Fruit fly (Drosophila melanogaster): ENCODE results near the gene chrb.

chrb gene

DNA sequence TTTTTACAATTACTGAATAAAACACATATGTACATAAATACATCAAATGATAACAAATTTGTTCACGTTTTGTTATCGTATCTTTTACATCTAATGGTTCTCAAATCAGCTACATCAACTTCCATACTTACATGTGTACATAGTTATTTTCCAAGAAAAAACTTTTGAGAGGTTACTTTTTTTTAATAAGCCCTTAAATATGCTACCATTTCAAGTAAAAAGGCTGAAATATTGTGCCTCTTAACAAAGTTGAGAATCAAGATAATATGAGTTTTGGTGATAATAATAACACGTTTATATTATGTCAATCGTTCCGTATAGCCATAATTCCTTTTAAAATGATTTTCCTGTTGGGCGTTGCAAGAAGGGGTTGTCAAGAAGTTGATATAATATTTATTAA is 3.2 kb downstream of the chrb start:
- peak; percentile 11 for TF ChIP-seq tai (GFP tag; optimal IDR thresholded peaks at IDR 0.05)
- no peak for TF ChIP-seq Mio (GFP tag; optimal IDR thresholded peaks at IDR 0.05)

- no peak for TF ChIP-seq lola (GFP tag; optimal IDR thresholded peaks at IDR 0.05)
- peak; percentile 45 for TF ChIP-seq Hr83 (GFP tag; optimal IDR thresholded peaks at IDR 0.05; ENCODE audit: poor library complexity, severe bottlenecking)
- no peak for TF ChIP-seq Vsx2 (GFP tag; optimal IDR thresholded peaks at IDR 0.05; ENCODE audit: partially characterized antibody)
- no peak for TF ChIP-seq Rel (GFP tag; optimal IDR thresholded peaks at IDR 0.05)
- TF ChIP-seq Rel (tag; optimal IDR thresholded peaks at IDR 0.05) = peak; percentile 73
- no peak for TF ChIP-seq jim (GFP tag; optimal IDR thresholded peaks at IDR 0.05)
- no peak for TF ChIP-seq GATAd (GFP tag; optimal IDR thresholded peaks at IDR 0.05)
- peak; percentile 13 for TF ChIP-seq Mio (GFP tag; optimal IDR thresholded peaks at IDR 0.05)
- TF ChIP-seq sv (GFP tag; optimal IDR thresholded peaks at IDR 0.05) = no peak
- TF ChIP-seq tai (GFP tag; optimal IDR thresholded peaks at IDR 0.05) = peak; percentile 78
- peak; percentile 38 for TF ChIP-seq sage (GFP tag; optimal IDR thresholded peaks at IDR 0.05)
- peak; percentile 18 for TF ChIP-seq CrebA (GFP tag; optimal IDR thresholded peaks at IDR 0.05; ENCODE audit: borderline replicate concordance)
- no peak for TF ChIP-seq Abd-B (GFP tag; optimal IDR thresholded peaks at IDR 0.05)
- TF ChIP-seq N (GFP tag; optimal IDR thresholded peaks at IDR 0.05) = no peak
- no peak for TF ChIP-seq Hr78 (GFP tag; optimal IDR thresholded peaks at IDR 0.05)
- peak; percentile 85 for TF ChIP-seq Sp1 (GFP tag; optimal IDR thresholded peaks at IDR 0.05)
- peak; percentile 95 for TF ChIP-seq h (GFP tag; optimal IDR thresholded peaks at IDR 0.05)
- peak; percentile 94 for TF ChIP-seq rgr (GFP tag; optimal IDR thresholded peaks at IDR 0.05)
- peak; percentile 94 for TF ChIP-seq fru (GFP tag; optimal IDR thresholded peaks at IDR 0.05)
- peak; percentile 92 for TF ChIP-seq OdsH (GFP tag; optimal IDR thresholded peaks at IDR 0.05)
- TF ChIP-seq dsf (GFP tag; optimal IDR thresholded peaks at IDR 0.05; ENCODE audit: borderline replicate concordance) = no peak
- no peak for TF ChIP-seq pan (optimal IDR thresholded peaks at IDR 0.05)
- TF ChIP-seq Jra (GFP tag; optimal IDR thresholded peaks at IDR 0.05) = peak; percentile 64
- TF ChIP-seq ey (GFP tag; optimal IDR thresholded peaks at IDR 0.05) = peak; percentile 93
- TF ChIP-seq CG32264 (GFP tag; optimal IDR thresholded peaks at IDR 0.05) = peak; percentile 75
- no peak for TF ChIP-seq usp (GFP tag; optimal IDR thresholded peaks at IDR 0.05)
- TF ChIP-seq Dfd (GFP tag; optimal IDR thresholded peaks at IDR 0.05) = no peak
- peak; percentile 76 for TF ChIP-seq woc (GFP tag; optimal IDR thresholded peaks at IDR 0.05)
- TF ChIP-seq br (GFP tag; optimal IDR thresholded peaks at IDR 0.05) = peak; percentile 89
- TF ChIP-seq Myc (optimal IDR thresholded peaks at IDR 0.05) = no peak
- peak in 1 of 2 experiments; percentile 94 for TF ChIP-seq foxo (GFP tag; optimal IDR thresholded peaks at IDR 0.05)
- peak; percentile 93 for TF ChIP-seq Hnf4 (GFP tag; optimal IDR thresholded peaks at IDR 0.05)
- TF ChIP-seq CG9705 (GFP tag; optimal IDR thresholded peaks at IDR 0.05) = peak; percentile 73
- no peak for TF ChIP-seq dl (GFP tag; optimal IDR thresholded peaks at IDR 0.05; ENCODE audit: insufficient read depth in 1 of 2, partially characterized antibody in 2 of 2)
- no peak for TF ChIP-seq Dif (GFP tag; optimal IDR thresholded peaks at IDR 0.05; ENCODE audit: partially characterized antibody)
- peak; percentile 80 for TF ChIP-seq psq (GFP tag; optimal IDR thresholded peaks at IDR 0.05)
- peak; percentile 83 for TF ChIP-seq brk (GFP tag; optimal IDR thresholded peaks at IDR 0.05)
- TF ChIP-seq HLH106 (tag; optimal IDR thresholded peaks at IDR 0.05) = peak; percentile 92
- peak; percentile 71 for TF ChIP-seq dmrt93B (GFP tag; optimal IDR thresholded peaks at IDR 0.05)
These were observed 4.0 kb downstream of the chrb start for dm6 chr3L:11491222-11491873.

dm6 chr3L:11491874-11492268 is 4.5 kb downstream of the chrb start:
- TF ChIP-seq Vsx2 (GFP tag; optimal IDR thresholded peaks at IDR 0.05; ENCODE audit: partially characterized antibody) = no peak
- TF ChIP-seq h (GFP tag; optimal IDR thresholded peaks at IDR 0.05) = no peak
- no peak for TF ChIP-seq tai (GFP tag; optimal IDR thresholded peaks at IDR 0.05)
- no peak for TF ChIP-seq jim (GFP tag; optimal IDR thresholded peaks at IDR 0.05)
- no peak for TF ChIP-seq Hnf4 (GFP tag; optimal IDR thresholded peaks at IDR 0.05)
- no peak for TF ChIP-seq Myc (optimal IDR thresholded peaks at IDR 0.05)
